Worm (Caenorhabditis elegans) whole organism, L1 larva: ENCODE measurements around the gene cyp-33C11.

Experiments used
- C34B4.2 ChIP-seq: sonication (generic microtip); optimal IDR thresholded peaks from 2 replicates; lab custom pipeline; 2017; ENCODE audit warnings: mild to moderate bottlenecking, missing genetic modification characterization, missing compliant biosample characterization
- Y116A8C.19 ChIP-seq: sonication (generic microtip); optimal IDR thresholded peaks from 2 replicates; lab custom pipeline; 2016; ENCODE audit warnings: missing compliant biosample characterization, missing genetic modification characterization, borderline replicate concordance
- blmp-1 ChIP-seq: fragments of 150-350 bp; optimal IDR thresholded peaks from 2 replicates; lab custom pipeline; 2014; ENCODE audit warnings: missing biosample characterization, missing genetic modification characterization
- ceh-8 ChIP-seq: fragments of 200-800 bp; sonication (Bioruptor generic); optimal IDR thresholded peaks from 2 replicates; lab custom pipeline; 2018; ENCODE audit warnings: mild to moderate bottlenecking, missing genetic modification characterization, moderate library complexity, missing compliant biosample characterization
- ceh-88 ChIP-seq: fragments of 200-800 bp; sonication (Bioruptor generic); IDR thresholded peaks from 2 replicates; pipeline ENCODE4 v1.3.6; 2022; ENCODE audit warnings: missing genetic modification characterization, missing compliant biosample characterization
- ceh-90 ChIP-seq: sonication (generic microtip); optimal IDR thresholded peaks from 2 replicates; lab custom pipeline; 2016; ENCODE audit warnings: missing genetic modification characterization, missing compliant biosample characterization
- ces-1 ChIP-seq: fragments of 150-350 bp; optimal IDR thresholded peaks from 2 replicates; lab custom pipeline; 2014; ENCODE audit warnings: missing biosample characterization, missing genetic modification reagents, missing genetic modification characterization
- efl-1 ChIP-seq, 4 experiments: fragments of 150-350 bp; optimal IDR thresholded peaks in 3 of 4; peaks in 1 of 4; 1 replicate in 1 of 4; 2 replicates in 3 of 4; lab custom pipeline; 2014; ENCODE audit warnings: missing biosample characterization in 2 of 4, missing genetic modification characterization in 2 of 4, missing genetic modification reagents in 2 of 4
- egl-27 ChIP-seq, 2 experiments: fragments of 150-350 bp in 1 of 2; sonication (generic microtip); optimal IDR thresholded peaks; 3 replicates each; lab custom pipeline; 2017 to 2018; ENCODE audit warnings: missing biosample characterization in 2 of 2, missing genetic modification characterization in 2 of 2, missing genetic modification reagents in 2 of 2
- elt-3 ChIP-seq, 6 experiments: fragments of 150-350 bp in 1 of 6; sonication (generic microtip); optimal IDR thresholded peaks; 2 replicates each; lab custom pipeline; 2017 to 2018; ENCODE audit warnings: missing biosample characterization in 6 of 6, missing genetic modification characterization in 6 of 6, inconsistent platforms in 1 of 6
- ets-5 ChIP-seq: fragments of 200-800 bp; sonication (Bioruptor generic); IDR thresholded peaks from 2 replicates; pipeline ENCODE4 v1.3.6; 2022; ENCODE audit warnings: missing genetic modification characterization, missing compliant biosample characterization
- fkh-10 ChIP-seq: sonication (generic microtip); optimal IDR thresholded peaks from 2 replicates; lab custom pipeline; 2017; ENCODE audit warnings: missing biosample characterization, missing genetic modification reagents, missing genetic modification characterization
- hlh-4 ChIP-seq: sonication (generic microtip); optimal IDR thresholded peaks from 2 replicates; lab custom pipeline; 2016; ENCODE audit warnings: mild to moderate bottlenecking, missing genetic modification characterization, missing compliant biosample characterization
- hpl-2 ChIP-seq: fragments of 150-350 bp; optimal IDR thresholded peaks from 2 replicates; lab custom pipeline; 2014; ENCODE audit warnings: missing biosample characterization, missing genetic modification reagents, missing genetic modification characterization
- irx-1 ChIP-seq: sonication (generic microtip); optimal IDR thresholded peaks from 2 replicates; lab custom pipeline; 2016; ENCODE audit warnings: missing genetic modification characterization, missing compliant biosample characterization
- jun-1 ChIP-seq: fragments of 150-350 bp; optimal IDR thresholded peaks from 2 replicates; lab custom pipeline; 2014; ENCODE audit warnings: missing biosample characterization, missing genetic modification reagents, missing genetic modification characterization
- lin-35 ChIP-seq, 2 experiments: fragments of 150-350 bp; optimal IDR thresholded peaks; 2 replicates each; lab custom pipeline; 2014; ENCODE audit warnings: missing biosample characterization in 2 of 2, missing genetic modification characterization in 2 of 2, missing genetic modification reagents in 2 of 2
- lsy-2 ChIP-seq, 2 experiments: fragments of 150-350 bp; optimal IDR thresholded peaks; 2 replicates each; lab custom pipeline; 2014; ENCODE audit warnings: missing biosample characterization in 2 of 2, missing genetic modification characterization in 2 of 2
- mep-1 ChIP-seq: fragments of 150-350 bp; optimal IDR thresholded peaks from 2 replicates; lab custom pipeline; 2014; ENCODE audit warnings: missing biosample characterization, missing genetic modification characterization
- nhr-47 ChIP-seq: sonication (generic microtip); optimal IDR thresholded peaks from 2 replicates; lab custom pipeline; 2016; ENCODE audit warnings: mild to moderate bottlenecking, missing genetic modification characterization, moderate library complexity, missing compliant biosample characterization
- nhr-85 ChIP-seq: sonication (generic microtip); peaks from one replicate; lab custom pipeline; 2016; ENCODE audit warnings: missing genetic modification characterization, inconsistent platforms, missing compliant biosample characterization
- nhr-90 ChIP-seq: sonication (generic microtip); optimal IDR thresholded peaks from 2 replicates; lab custom pipeline; 2016; ENCODE audit warnings: mild to moderate bottlenecking, missing genetic modification characterization, missing compliant biosample characterization; ENCODE audit not compliant: poor library complexity
- pag-3 ChIP-seq: sonication (generic microtip); optimal IDR thresholded peaks from 2 replicates; lab custom pipeline; 2017; ENCODE audit warnings: missing genetic modification characterization, mild to moderate bottlenecking, missing compliant biosample characterization, antibody characterized with exemption, borderline replicate concordance; ENCODE audit not compliant: insufficient read depth
- pqm-1 ChIP-seq: sonication (generic microtip); optimal IDR thresholded peaks from 3 replicates; lab custom pipeline; 2017; ENCODE audit warnings: missing biosample characterization, missing genetic modification characterization
- rnt-1 ChIP-seq: sonication (generic microtip); optimal IDR thresholded peaks from 2 replicates; lab custom pipeline; 2016; ENCODE audit warnings: mild to moderate bottlenecking, missing genetic modification characterization, moderate library complexity, missing compliant biosample characterization
- skn-1 ChIP-seq: fragments of 150-350 bp; optimal IDR thresholded peaks from 2 replicates; lab custom pipeline; 2014; ENCODE audit warnings: missing biosample characterization, missing genetic modification characterization
- snu-23 ChIP-seq: sonication (generic microtip); optimal IDR thresholded peaks from 2 replicates; lab custom pipeline; 2016; ENCODE audit warnings: missing genetic modification characterization, missing compliant biosample characterization
- xbp-1 ChIP-seq: sonication (generic microtip); optimal IDR thresholded peaks from 2 replicates; lab custom pipeline; 2016; ENCODE audit warnings: missing genetic modification characterization, missing compliant biosample characterization

The cyp-33C11 gene

DNA sequence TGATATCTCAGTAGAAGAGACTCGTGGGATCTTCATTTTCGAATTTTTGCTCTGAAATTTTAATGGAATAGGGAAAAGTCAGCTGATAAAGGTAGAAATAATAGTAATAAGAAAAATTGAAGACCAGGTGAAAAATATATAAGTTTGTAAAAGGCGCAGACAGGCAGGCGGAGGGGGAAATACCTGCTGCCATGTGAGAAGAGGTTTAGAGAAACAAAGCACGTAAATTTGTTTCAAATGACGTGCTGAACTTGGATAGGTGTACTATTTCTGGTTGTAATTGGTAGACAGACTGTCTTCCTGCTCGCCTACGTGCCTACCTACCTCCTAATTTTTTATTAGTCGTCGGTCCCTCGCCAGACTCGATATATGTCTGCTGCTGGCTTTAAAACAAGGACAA lies 45.3 kb downstream of the cyp-33C11 start, which contains the start of gene nhr-180 (continued):
- TF ChIP-seq rnt-1 (tag; lab: Kevin White, UChicago) (no peak), blmp-1 (tag; lab: Kevin White, UChicago) (peak; percentile 29), ceh-88 (GFP tag; lab: Robert Waterston, UW) (no peak), C34B4.2 (tag; lab: Kevin White, UChicago) (no peak), pqm-1 (tag; lab: Kevin White, UChicago) (no peak), nhr-85 (no peak), egl-27 (tag; optimal IDR thresholded peaks at IDR 0.05; lab: Kevin White, UChicago) (no peak), nhr-47 (tag; lab: Kevin White, UChicago) (no peak), snu-23 (GFP tag; lab: Kevin White, UChicago) (peak; percentile 27), jun-1 (tag; lab: Kevin White, UChicago) (no peak), irx-1 (tag; lab: Kevin White, UChicago) (no peak), ets-5 (GFP tag; lab: Robert Waterston, UW) (no peak), lin-35 (GFP tag; optimal IDR thresholded peaks at IDR 0.05; lab: Kevin White, UChicago) (peak in 1 of 2 experiments; percentile 52), efl-1 (optimal IDR thresholded peaks at IDR 0.05; lab: Kevin White, UChicago) (no peak), efl-1 (GFP tag; optimal IDR thresholded peaks at IDR 0.05 in 1 of 2; lab: Kevin White, UChicago) (no peak), skn-1 (tag; lab: Kevin White, UChicago) (peak; percentile 0), lsy-2 (tag; optimal IDR thresholded peaks at IDR 0.05; lab: Kevin White, UChicago) (no peak), mep-1 (tag; lab: Kevin White, UChicago) (no peak), hpl-2 (no peak), nhr-90 (tag; lab: Kevin White, UChicago) (no peak), xbp-1 (tag; lab: Kevin White, UChicago) (peak; percentile 17), ceh-90 (tag; lab: Kevin White, UChicago) (no peak), Y116A8C.19 (tag; lab: Kevin White, UChicago) (no peak), pag-3 (tag; lab: Kevin White, UChicago) (no peak), elt-3 (tag; optimal IDR thresholded peaks at IDR 0.05; lab: Kevin White, UChicago) (peak in 1 of 6 experiments; percentile 8), ces-1 (no peak), ceh-8 (GFP tag; lab: Kevin White, UChicago) (no peak), fkh-10 (GFP tag; lab: Kevin White, UChicago) (no peak)

DNA sequence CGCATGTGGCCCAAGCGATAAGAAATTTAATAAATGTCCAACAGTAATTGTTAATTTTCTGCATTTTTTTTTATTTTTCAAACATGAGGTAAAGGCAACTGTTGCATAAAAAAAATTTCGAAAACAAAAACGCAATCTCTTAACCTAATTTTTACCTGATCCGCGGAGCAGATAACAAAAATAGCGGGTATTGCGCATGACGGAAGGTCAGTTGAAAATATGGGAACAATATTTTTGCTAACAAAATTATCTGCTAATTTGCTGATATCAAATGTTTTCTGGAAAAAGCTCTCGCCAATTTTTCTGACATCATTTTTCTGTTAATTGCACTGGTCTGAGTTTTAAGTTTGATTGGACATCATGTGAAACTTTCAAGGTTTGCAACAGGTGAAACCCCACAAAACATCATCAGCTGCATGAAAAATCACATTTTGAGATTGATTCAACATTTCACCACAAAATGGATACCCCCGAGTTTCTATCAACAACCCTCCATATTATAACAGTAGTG lies 48.4 kb downstream of the cyp-33C11 start, which contains the start of the genes F31F4.11 and srh-266:
TSS of gene F31F4.11 (minus strand) at position 101 of the 511 bp plus-strand sequence.
TSS of gene srh-266 (plus strand) at position 461 of the 511 bp plus-strand sequence.
- no peak for TF ChIP-seq ceh-90 (tag; lab: Kevin White, UChicago)
- peak; percentile 14 for TF ChIP-seq hlh-4
- TF ChIP-seq, all 84 proteins: peak for 1
